Fruit fly (Drosophila melanogaster) whole organism, adult: ENCODE data around the gene Nemp.
A peak's percentile ranks its signal among the peaks of the same experiment; 100 is the strongest.

Experiments
- CG11617 ChIP-seq: fragments of 200-800 bp; sonication (Bioruptor generic); optimal IDR thresholded peaks from 2 replicates; lab custom pipeline; 2017; ENCODE audit warnings: mild to moderate bottlenecking, missing biosample characterization, missing genetic modification reagents, missing genetic modification characterization
- CG12768 ChIP-seq: fragments of 200-800 bp; sonication (Bioruptor generic); optimal IDR thresholded peaks from 2 replicates; lab custom pipeline; 2017; ENCODE audit warnings: missing biosample characterization, missing genetic modification characterization, mild to moderate bottlenecking, moderate library complexity, missing genetic modification reagents
- CG14711 ChIP-seq: fragments of 200-800 bp; sonication (Bioruptor generic); optimal IDR thresholded peaks from 2 replicates; lab custom pipeline; 2018; ENCODE audit warnings: missing biosample characterization, mild to moderate bottlenecking, missing genetic modification characterization, moderate library complexity
- CG1620 ChIP-seq: fragments of 200-800 bp; sonication (Bioruptor generic); optimal IDR thresholded peaks from 2 replicates; lab custom pipeline; 2016; ENCODE audit warnings: missing biosample characterization, missing genetic modification characterization
- CG33017 ChIP-seq: fragments of 200-800 bp; sonication (Bioruptor generic); optimal IDR thresholded peaks from 2 replicates; lab custom pipeline; 2018; ENCODE audit warnings: missing biosample characterization, mild to moderate bottlenecking, missing genetic modification characterization, moderate library complexity
- CG5204 ChIP-seq: fragments of 200-800 bp; sonication (Bioruptor generic); optimal IDR thresholded peaks from 2 replicates; lab custom pipeline; 2016; ENCODE audit warnings: missing biosample characterization, missing genetic modification characterization
- CG7045 ChIP-seq: fragments of 200-800 bp; sonication (Bioruptor generic); optimal IDR thresholded peaks from 2 replicates; lab custom pipeline; 2017; ENCODE audit warnings: missing biosample characterization, mild to moderate bottlenecking, missing genetic modification characterization
- CG7101 ChIP-seq: fragments of 200-800 bp; sonication (Bioruptor generic); optimal IDR thresholded peaks from 2 replicates; lab custom pipeline; 2018; ENCODE audit warnings: missing biosample characterization, mild to moderate bottlenecking, missing genetic modification characterization, moderate library complexity
- Clk ChIP-seq: fragments of 200-800 bp; sonication (Bioruptor generic); optimal IDR thresholded peaks from 2 replicates; lab custom pipeline; 2017; ENCODE audit warnings: missing biosample characterization, missing genetic modification characterization
- Crg-1 ChIP-seq: fragments of 200-800 bp; sonication (Bioruptor generic); optimal IDR thresholded peaks from 2 replicates; lab custom pipeline; 2016; ENCODE audit warnings: missing biosample characterization, missing genetic modification characterization
- Hr96 ChIP-seq: fragments of 200-800 bp; sonication (Bioruptor generic); optimal IDR thresholded peaks from 2 replicates; lab custom pipeline; 2016; ENCODE audit warnings: missing biosample characterization, missing genetic modification characterization
- Mnt ChIP-seq: fragments of 200-800 bp; sonication (Bioruptor generic); optimal IDR thresholded peaks from 2 replicates; lab custom pipeline; 2016; ENCODE audit warnings: missing biosample characterization, mild to moderate bottlenecking, missing genetic modification characterization
- bab1 ChIP-seq: fragments of 200-800 bp; sonication (Bioruptor generic); optimal IDR thresholded peaks from 3 replicates; lab custom pipeline; 2019; ENCODE audit warnings: missing biosample characterization, mild to moderate bottlenecking, missing genetic modification characterization, moderate library complexity
- cic ChIP-seq: fragments of 200-800 bp; sonication (Bioruptor generic); optimal IDR thresholded peaks from 2 replicates; lab custom pipeline; 2017; ENCODE audit warnings: missing biosample characterization, mild to moderate bottlenecking, missing genetic modification characterization, moderate library complexity
- cnc ChIP-seq, 2 experiments: fragments of >200 bp; optimal IDR thresholded peaks; 2 replicates each; lab custom pipeline; 2017
- kay ChIP-seq: fragments of 200-800 bp; sonication (Bioruptor generic); peaks from one replicate; lab custom pipeline; 2016; ENCODE audit warnings: missing biosample characterization, missing genetic modification characterization, borderline replicate concordance
- ovo ChIP-seq: fragments of 200-800 bp; sonication (Bioruptor generic); optimal IDR thresholded peaks from 2 replicates; lab custom pipeline; 2016; ENCODE audit warnings: missing biosample characterization, missing genetic modification characterization
- pad ChIP-seq: fragments of 200-800 bp; sonication (Bioruptor generic); optimal IDR thresholded peaks from 3 replicates; lab custom pipeline; 2017; ENCODE audit warnings: missing biosample characterization, missing genetic modification characterization, mild to moderate bottlenecking, moderate library complexity, missing genetic modification reagents
- tj ChIP-seq: fragments of 200-800 bp; sonication (Bioruptor generic); optimal IDR thresholded peaks from 3 replicates; lab custom pipeline; 2017; ENCODE audit warnings: missing biosample characterization, mild to moderate bottlenecking, missing genetic modification characterization, moderate library complexity
- toe ChIP-seq: fragments of 200-800 bp; sonication (Bioruptor generic); optimal IDR thresholded peaks from 2 replicates; lab custom pipeline; 2016; ENCODE audit warnings: missing biosample characterization, missing genetic modification characterization

Gene Nemp

DNA sequence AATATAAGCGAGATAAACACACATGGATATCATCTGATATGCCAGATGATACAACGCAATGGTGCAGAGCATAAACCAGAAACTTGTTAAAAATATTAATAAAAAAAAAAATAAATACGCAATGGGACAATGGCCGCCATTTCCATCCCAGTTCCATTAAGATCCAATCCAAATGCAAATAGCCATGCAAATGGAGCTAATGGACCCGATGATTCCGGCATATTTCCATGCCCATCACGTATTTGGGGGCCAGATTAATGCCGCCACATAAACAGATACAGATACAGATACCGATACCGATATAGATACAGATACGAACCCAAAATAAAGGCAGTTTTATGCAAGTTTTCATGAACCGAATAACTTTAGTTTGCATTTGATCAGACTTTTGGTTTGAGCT lies 31.3 kb downstream of the Nemp start:
- no peak for TF ChIP-seq toe (GFP tag; lab: Kevin White, UChicago)

DNA sequence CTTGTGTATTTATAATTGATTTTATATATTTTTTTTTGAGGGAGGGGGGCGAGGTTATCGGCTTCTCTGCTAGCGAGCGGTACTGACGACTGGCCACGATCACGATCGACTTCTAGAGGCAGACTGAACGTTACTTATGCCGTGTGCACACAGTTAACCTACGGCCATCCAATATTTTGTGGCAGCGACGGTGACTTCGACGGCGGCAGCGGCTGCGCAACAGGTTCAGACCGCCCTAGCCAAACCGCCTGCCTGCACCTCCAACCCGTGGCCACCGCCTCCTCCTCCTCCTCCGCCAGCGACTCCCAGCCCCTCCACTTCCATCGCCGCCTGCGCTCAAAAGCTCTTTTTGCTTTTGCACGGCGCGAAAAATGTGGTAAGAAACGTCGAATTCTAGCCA lies 33.4 kb downstream of the Nemp start, which contains the start of gene CG9782:
Gene CG9782 (minus strand): TSS at position 128 of the 400 bp plus-strand sequence.
- TF ChIP-seq CG7101 (tag; lab: Kevin White, UChicago) (no peak), kay (GFP tag; lab: Kevin White, UChicago) (no peak), CG7045 (GFP tag; lab: Kevin White, UChicago) (no peak), toe (GFP tag; lab: Kevin White, UChicago) (no peak), pad (GFP tag; lab: Kevin White, UChicago) (no peak), cic (GFP tag; lab: Kevin White, UChicago) (no peak), ovo (no peak), CG1620 (GFP tag; lab: Kevin White, UChicago) (no peak), CG33017 (tag; lab: Kevin White, UChicago) (no peak), CG14711 (tag; lab: Kevin White, UChicago) (no peak), tj (no peak), cnc (optimal IDR thresholded peaks at IDR 0.05; lab: Kevin White, UChicago) (no peak), CG12768 (GFP tag; lab: Kevin White, UChicago) (no peak), CG5204 (GFP tag; lab: Kevin White, UChicago) (no peak), Mnt (GFP tag; lab: Kevin White, UChicago) (no peak), Crg-1 (GFP tag; lab: Kevin White, UChicago) (no peak), CG11617 (GFP tag; lab: Kevin White, UChicago) (no peak)

DNA sequence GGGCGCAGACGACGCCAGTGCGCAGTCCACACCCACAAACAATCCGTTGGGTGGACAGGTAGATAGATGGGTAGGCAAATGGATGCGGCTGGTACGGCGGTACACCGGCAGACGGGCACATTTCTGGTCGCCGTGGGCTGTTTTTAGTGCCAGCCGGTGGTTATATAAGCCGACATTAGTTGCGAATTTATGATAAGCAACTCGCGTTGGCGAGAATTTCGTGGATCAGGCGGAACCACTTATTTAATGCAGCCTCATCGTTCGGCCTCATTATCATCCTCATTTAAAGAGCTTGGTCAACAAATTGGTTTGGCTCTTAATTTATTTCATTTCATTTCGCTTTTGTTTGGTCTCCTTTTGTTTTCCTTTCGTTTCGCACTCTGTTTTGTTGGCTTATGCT lies 36.1 kb downstream of the Nemp start:
- TF ChIP-seq kay (GFP tag; lab: Kevin White, UChicago) (no peak), CG7101 (tag; lab: Kevin White, UChicago) (no peak), tj (no peak), Clk (GFP tag; lab: Kevin White, UChicago) (no peak), CG33017 (tag; lab: Kevin White, UChicago) (no peak), Crg-1 (GFP tag; lab: Kevin White, UChicago) (no peak), bab1 (GFP tag; lab: Kevin White, UChicago) (no peak), cic (GFP tag; lab: Kevin White, UChicago) (no peak), pad (GFP tag; lab: Kevin White, UChicago) (no peak), CG7045 (GFP tag; lab: Kevin White, UChicago) (no peak), cnc (optimal IDR thresholded peaks at IDR 0.05; lab: Kevin White, UChicago) (no peak), Hr96 (GFP tag; lab: Kevin White, UChicago) (no peak), CG5204 (GFP tag; lab: Kevin White, UChicago) (no peak), CG12768 (GFP tag; lab: Kevin White, UChicago) (no peak), CG14711 (tag; lab: Kevin White, UChicago) (no peak), toe (GFP tag; lab: Kevin White, UChicago) (no peak), CG11617 (GFP tag; lab: Kevin White, UChicago) (no peak), CG1620 (GFP tag; lab: Kevin White, UChicago) (no peak), Mnt (GFP tag; lab: Kevin White, UChicago) (no peak)

DNA sequence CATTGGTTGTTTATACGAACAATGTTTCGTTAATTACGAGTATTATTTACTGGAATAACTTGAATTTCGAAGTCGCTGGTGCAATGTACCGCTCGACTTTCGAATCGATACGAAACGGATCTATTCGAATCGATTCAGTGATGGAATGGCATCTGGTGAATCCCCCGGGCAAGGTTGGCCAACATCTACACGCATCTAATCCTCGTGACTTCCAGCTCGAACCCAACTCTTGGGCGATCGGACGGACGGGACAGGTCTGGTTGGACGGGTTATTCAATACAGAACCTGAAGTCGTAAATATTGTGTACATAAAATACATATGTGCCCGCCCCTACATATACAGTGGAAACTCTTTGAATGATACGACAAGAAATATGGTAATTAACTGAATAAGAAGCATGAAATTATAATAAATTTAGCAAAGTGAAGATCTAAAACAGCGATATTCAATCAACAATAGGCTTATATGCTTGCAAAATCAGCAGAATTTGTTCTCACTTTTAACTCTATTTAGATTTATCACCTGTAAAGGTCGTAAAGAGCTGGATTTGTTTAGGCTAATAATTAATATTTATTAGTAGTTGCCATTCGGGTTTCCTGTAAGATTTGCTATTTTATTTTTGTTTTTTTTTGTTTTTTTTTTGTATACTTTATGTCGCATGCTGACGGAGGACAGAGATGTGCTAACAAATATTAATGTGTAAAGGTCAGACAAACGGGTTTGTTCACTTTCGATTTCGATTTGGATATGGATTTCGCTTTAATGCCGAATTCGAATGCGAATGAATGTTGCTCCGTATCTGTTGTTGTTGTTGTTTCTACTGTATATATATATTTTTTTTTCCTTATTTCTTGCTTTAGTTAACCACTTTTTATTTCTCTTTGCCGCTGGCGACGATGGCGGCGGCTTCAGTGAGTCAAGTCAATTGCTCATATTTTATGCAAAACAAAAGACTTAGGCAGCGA lies 37.8 kb downstream of the Nemp start:
- no peak for TF ChIP-seq CG33017 (tag; lab: Kevin White, UChicago)
- TF ChIP-seq Mnt (GFP tag; lab: Kevin White, UChicago) = no peak
- no peak for TF ChIP-seq cnc (optimal IDR thresholded peaks at IDR 0.05; lab: Kevin White, UChicago)
- no peak for TF ChIP-seq Clk (GFP tag; lab: Kevin White, UChicago)
- no peak for TF ChIP-seq CG5204 (GFP tag; lab: Kevin White, UChicago)
- no peak for TF ChIP-seq CG7045 (GFP tag; lab: Kevin White, UChicago)
- TF ChIP-seq bab1 (GFP tag; lab: Kevin White, UChicago) = no peak
- TF ChIP-seq CG14711 (tag; lab: Kevin White, UChicago) = no peak
- TF ChIP-seq tj = no peak
- no peak for TF ChIP-seq ovo
- no peak for TF ChIP-seq cic (GFP tag; lab: Kevin White, UChicago)
- TF ChIP-seq toe (GFP tag; lab: Kevin White, UChicago) = no peak
- TF ChIP-seq pad (GFP tag; lab: Kevin White, UChicago) = no peak
- TF ChIP-seq CG1620 (GFP tag; lab: Kevin White, UChicago) = no peak
- TF ChIP-seq kay (GFP tag; lab: Kevin White, UChicago) = no peak

DNA sequence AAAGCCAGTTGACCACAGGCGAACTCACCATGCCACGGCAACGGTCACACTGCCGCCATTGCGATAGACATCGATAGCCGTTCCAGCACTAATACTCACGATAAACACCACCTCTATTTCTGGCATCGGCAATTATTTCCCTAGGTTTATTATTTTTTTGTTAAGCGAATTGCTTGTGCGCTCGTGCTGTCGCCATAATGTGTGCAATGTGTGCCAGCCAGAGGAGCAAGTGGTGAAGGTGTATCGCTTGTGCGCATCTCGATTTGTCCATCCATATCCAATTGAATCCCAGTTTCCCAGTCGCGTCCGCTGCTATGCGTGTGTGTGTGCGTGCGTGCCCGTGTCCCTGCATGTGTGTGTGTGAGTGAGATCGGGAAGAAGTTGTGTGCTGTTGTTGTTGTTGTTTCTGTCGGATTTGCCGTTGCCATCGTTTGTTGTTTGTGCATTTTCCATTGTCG lies 44.2 kb downstream of the Nemp start, which contains the start of gene mbt:
Gene mbt (plus strand): TSS at position 85 of the 458 bp plus-strand sequence.
- TF ChIP-seq kay (GFP tag; lab: Kevin White, UChicago) (no peak), Mnt (GFP tag; lab: Kevin White, UChicago) (peak; percentile 51), toe (GFP tag; lab: Kevin White, UChicago) (no peak), CG1620 (GFP tag; lab: Kevin White, UChicago) (peak; percentile 31), CG5204 (GFP tag; lab: Kevin White, UChicago) (no peak), pad (GFP tag; lab: Kevin White, UChicago) (peak; percentile 42), tj (peak; percentile 43), cnc (optimal IDR thresholded peaks at IDR 0.05; lab: Kevin White, UChicago) (no peak), Clk (GFP tag; lab: Kevin White, UChicago) (no peak), Crg-1 (GFP tag; lab: Kevin White, UChicago) (peak; percentile 39), cic (GFP tag; lab: Kevin White, UChicago) (no peak), CG12768 (GFP tag; lab: Kevin White, UChicago) (no peak), bab1 (GFP tag; lab: Kevin White, UChicago) (peak; percentile 30), CG7101 (tag; lab: Kevin White, UChicago) (peak; percentile 18), CG33017 (tag; lab: Kevin White, UChicago) (peak; percentile 6), CG14711 (tag; lab: Kevin White, UChicago) (no peak), CG11617 (GFP tag; lab: Kevin White, UChicago) (peak; percentile 29), CG7045 (GFP tag; lab: Kevin White, UChicago) (no peak), Hr96 (GFP tag; lab: Kevin White, UChicago) (no peak), ovo (no peak)
